Worm (Caenorhabditis elegans): ENCODE data around the gene coq-2.

DNA sequence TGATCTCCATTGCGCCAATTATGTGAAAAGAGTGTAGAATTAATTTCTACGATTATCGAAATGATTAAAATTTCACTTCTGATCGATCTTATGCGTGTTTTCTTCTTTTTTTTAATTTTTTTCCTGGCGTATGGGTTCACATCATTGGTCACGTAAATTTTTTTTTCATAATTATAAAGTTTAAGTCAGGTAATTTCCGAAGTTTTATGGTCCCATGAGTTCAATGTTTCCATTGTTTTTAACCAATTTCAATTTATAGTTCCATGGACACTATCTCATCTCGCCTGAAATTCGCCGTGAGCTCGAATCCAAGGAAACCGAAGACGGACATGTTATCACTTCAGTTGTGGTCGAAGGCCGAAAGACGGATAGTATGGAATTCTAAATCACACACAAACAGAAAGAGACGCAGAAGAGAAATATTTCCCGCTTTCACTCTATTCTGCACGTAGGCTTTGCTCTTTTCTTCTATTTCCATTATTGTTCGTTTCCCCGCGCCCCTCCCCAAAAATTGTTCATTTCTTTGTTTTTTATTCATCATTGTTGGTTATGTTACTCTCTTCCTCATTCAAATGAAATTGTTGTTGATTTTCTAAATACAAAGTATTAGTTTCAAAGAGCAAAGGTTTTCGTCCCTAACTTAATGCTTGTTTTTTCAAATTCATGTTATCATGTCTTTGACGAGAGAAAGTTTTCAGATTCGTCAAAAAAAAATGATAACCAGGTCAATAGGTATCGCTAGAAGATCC, at the start of gene coq-2, which contains the start of gene F57B9.8:
- TF ChIP-seq lsy-2 (tag; optimal IDR thresholded peaks at IDR 0.05), result no peak
- no peak for TF ChIP-seq lin-13 (GFP tag; optimal IDR thresholded peaks at IDR 0.05)

All from whole organism, L4 larva.